Worm (Caenorhabditis elegans) whole organism, mixed stage, embryonic: ENCODE data around the gene drap-1.

Experiments used
- ceh-39 ChIP-seq: fragments of 150-350 bp; optimal IDR thresholded peaks from 2 replicates; lab custom pipeline; 2014; ENCODE audit warnings: missing biosample characterization, missing genetic modification characterization
- hlh-1 ChIP-seq: fragments of 150-350 bp; optimal IDR thresholded peaks from 2 replicates; lab custom pipeline; 2014; ENCODE audit warnings: missing biosample characterization, missing genetic modification reagents, missing genetic modification characterization
- lin-13 ChIP-seq: fragments of 150-350 bp; optimal IDR thresholded peaks from 2 replicates; lab custom pipeline; 2014; ENCODE audit warnings: missing biosample characterization, missing genetic modification characterization
- nhr-12 ChIP-seq: fragments of 150-350 bp; optimal IDR thresholded peaks from 2 replicates; lab custom pipeline; 2014; ENCODE audit warnings: missing biosample characterization, missing genetic modification characterization
- nhr-28 ChIP-seq: fragments of 150-350 bp; optimal IDR thresholded peaks from 2 replicates; lab custom pipeline; 2014; ENCODE audit warnings: missing biosample characterization, missing genetic modification characterization
- nhr-76 ChIP-seq: sonication (generic microtip); optimal IDR thresholded peaks from 2 replicates; lab custom pipeline; 2017; ENCODE audit warnings: missing biosample characterization, missing genetic modification characterization
- pha-4 ChIP-seq: fragments of 150-350 bp; optimal IDR thresholded peaks from 2 replicates; lab custom pipeline; 2018; ENCODE audit warnings: missing biosample characterization, missing genetic modification reagents, missing genetic modification characterization
- unc-120 ChIP-seq: sonication (generic microtip); optimal IDR thresholded peaks from 2 replicates; lab custom pipeline; 2017; ENCODE audit warnings: missing genetic modification characterization, missing compliant biosample characterization; ENCODE audit not compliant: poor library complexity, severe bottlenecking
- ztf-11 ChIP-seq: fragments of 150-350 bp; optimal IDR thresholded peaks from 2 replicates; lab custom pipeline; 2014; ENCODE audit warnings: missing biosample characterization, missing genetic modification characterization

DNA sequence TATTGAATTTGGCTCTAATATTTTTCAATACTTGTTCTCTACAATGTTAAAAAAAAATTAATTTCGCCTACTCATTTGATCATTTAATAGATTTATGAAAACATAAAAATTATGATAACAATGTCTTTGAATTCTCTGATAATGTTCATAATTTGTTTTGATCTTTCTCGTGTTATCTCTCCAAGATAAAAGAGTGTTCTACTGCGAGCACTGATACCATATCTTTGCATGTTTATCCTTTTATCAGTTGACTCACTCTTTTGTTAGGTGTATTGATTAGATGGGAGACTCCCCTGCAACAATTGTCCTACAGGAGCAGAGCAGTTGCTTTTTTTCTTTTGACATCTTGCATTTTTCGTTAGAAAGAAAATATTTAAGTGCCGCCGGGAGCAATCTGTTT, 30.7 kb upstream of the drap-1 start:
- no peak for TF ChIP-seq nhr-12
- TF ChIP-seq ceh-39 (tag; lab: Kevin White, UChicago): no peak
- no peak for TF ChIP-seq unc-120 (tag; lab: Kevin White, UChicago)
- TF ChIP-seq hlh-1 (tag; lab: Kevin White, UChicago): no peak
- no peak for TF ChIP-seq ztf-11 (tag; lab: Kevin White, UChicago)
- TF ChIP-seq lin-13 (tag; lab: Kevin White, UChicago): no peak
- TF ChIP-seq nhr-76: no peak
- TF ChIP-seq pha-4: no peak
- no peak for TF ChIP-seq nhr-28 (tag; lab: Kevin White, UChicago)
